Worm (Caenorhabditis elegans): ENCODE data around the gene srv-30.

srv-30 gene

ce11 chrIV:6232769-6233290 lies 36.4 kb downstream of the srv-30 start, which contains the start of gene F58F9.3:
Gene F58F9.3, plus strand, starts transcription at chrIV:6233240.
- TF ChIP-seq mep-1 (tag; optimal IDR thresholded peaks at IDR 0.05) (no peak), ztf-11 (tag; optimal IDR thresholded peaks at IDR 0.05) (no peak), sptf-1 (tag; optimal IDR thresholded peaks at IDR 0.05) (no peak), bed-3 (GFP tag; optimal IDR thresholded peaks at IDR 0.05) (no peak), ceh-83 (GFP tag; optimal IDR thresholded peaks at IDR 0.05) (no peak)

- TF ChIP-seq cnd-1 (tag; optimal IDR thresholded peaks at IDR 0.05) (no peak), mab-5 (tag; optimal IDR thresholded peaks at IDR 0.05) (no peak), tbx-8 (GFP tag; optimal IDR thresholded peaks at IDR 0.05) (no peak), ztf-11 (tag; optimal IDR thresholded peaks at IDR 0.05) (no peak), nhr-12 (tag; optimal IDR thresholded peaks at IDR 0.05) (no peak)
These were observed 38.6 kb downstream of the srv-30 start, which contains the start of gene F58F9.4 for ce11 chrIV:6230560-6231073. Gene F58F9.4, plus strand, starts transcription at chrIV:6231023.

ce11 chrIV:6227974-6228373 lies 41.3 kb downstream of the srv-30 start, which contains the start of gene C49A9.1:
Gene C49A9.1, plus strand, starts transcription at chrIV:6228190.
- TF ChIP-seq sptf-1 (tag; optimal IDR thresholded peaks at IDR 0.05) = no peak
- no peak for TF ChIP-seq blmp-1 (tag; optimal IDR thresholded peaks at IDR 0.05)
- no peak for TF ChIP-seq elt-1 (tag; optimal IDR thresholded peaks at IDR 0.05; ENCODE audit: borderline replicate concordance, insufficient read depth)
- TF ChIP-seq unc-62 (GFP tag; optimal IDR thresholded peaks at IDR 0.05) = no peak
- no peak for TF ChIP-seq ceh-83 (GFP tag; optimal IDR thresholded peaks at IDR 0.05)
- TF ChIP-seq unc-120 (tag; optimal IDR thresholded peaks at IDR 0.05; ENCODE audit: poor library complexity, severe bottlenecking) = no peak
- no peak for TF ChIP-seq hlh-1 (tag; optimal IDR thresholded peaks at IDR 0.05)
- no peak for TF ChIP-seq M03D4.4 (tag; optimal IDR thresholded peaks at IDR 0.05)
- no peak for TF ChIP-seq snpc-4 (tag; optimal IDR thresholded peaks at IDR 0.05)
- TF ChIP-seq lin-13 (tag; optimal IDR thresholded peaks at IDR 0.05) = no peak
- TF ChIP-seq ceh-43 (GFP tag; optimal IDR thresholded peaks at IDR 0.05) = no peak
- no peak for TF ChIP-seq ces-1 (GFP tag; optimal IDR thresholded peaks at IDR 0.05)
- TF ChIP-seq sem-2 (GFP tag; optimal IDR thresholded peaks at IDR 0.05) = no peak
- TF ChIP-seq nhr-2 (tag; optimal IDR thresholded peaks at IDR 0.05) = no peak
- no peak for TF ChIP-seq mls-2 (tag; optimal IDR thresholded peaks at IDR 0.05)
- no peak for TF ChIP-seq lsy-2 (tag; optimal IDR thresholded peaks at IDR 0.05)
- TF ChIP-seq nhr-76 (tag; optimal IDR thresholded peaks at IDR 0.05) = no peak
- no peak for TF ChIP-seq mab-5 (tag; optimal IDR thresholded peaks at IDR 0.05)
- TF ChIP-seq drap-1 (GFP tag; optimal IDR thresholded peaks at IDR 0.05) = no peak
- no peak for TF ChIP-seq elt-3 (tag; optimal IDR thresholded peaks at IDR 0.05)

ce11 chrIV:6225143-6225542 lies 44.1 kb downstream of the srv-30 start, which contains the start of gene C49A9.2:
Gene C49A9.2, plus strand, starts transcription at chrIV:6225443.
- TF ChIP-seq lin-13 (tag; optimal IDR thresholded peaks at IDR 0.05) (no peak), ceh-39 (tag; optimal IDR thresholded peaks at IDR 0.05) (no peak), pha-4 (tag; optimal IDR thresholded peaks at IDR 0.05) (no peak), M03D4.4 (tag; optimal IDR thresholded peaks at IDR 0.05) (no peak)

ce11 chrIV:6221878-6222277 lies 47.4 kb downstream of the srv-30 start, which contains the start of gene C49A9.3:
Gene C49A9.3, plus strand, starts transcription at chrIV:6222089.
- TF ChIP-seq nhr-2 (tag; optimal IDR thresholded peaks at IDR 0.05) (no peak), unc-39 (tag; optimal IDR thresholded peaks at IDR 0.05) (no peak), mls-2 (tag; optimal IDR thresholded peaks at IDR 0.05) (no peak), lin-13 (tag; optimal IDR thresholded peaks at IDR 0.05) (no peak), ceh-39 (tag; optimal IDR thresholded peaks at IDR 0.05) (no peak), lin-32 (GFP tag; optimal IDR thresholded peaks at IDR 0.05) (no peak), M03D4.4 (tag; optimal IDR thresholded peaks at IDR 0.05) (no peak), nhr-237 (tag; optimal IDR thresholded peaks at IDR 0.05) (no peak), unc-62 (GFP tag; optimal IDR thresholded peaks at IDR 0.05) (no peak), tbx-8 (GFP tag; optimal IDR thresholded peaks at IDR 0.05) (no peak), sem-2 (GFP tag; optimal IDR thresholded peaks at IDR 0.05) (no peak), zip-8 (tag; optimal IDR thresholded peaks at IDR 0.05) (no peak), nhr-12 (tag; optimal IDR thresholded peaks at IDR 0.05) (no peak), ztf-11 (tag; optimal IDR thresholded peaks at IDR 0.05) (no peak), ceh-83 (GFP tag; optimal IDR thresholded peaks at IDR 0.05) (no peak), mep-1 (tag; optimal IDR thresholded peaks at IDR 0.05) (no peak)

Data from whole organism, mixed stage, embryonic.